Worm (Caenorhabditis elegans) whole organism, L2 larva: ENCODE results near the gene haao-1.

ENCODE experiments used
- ama-1 ChIP-seq: fragments of 150-350 bp; optimal IDR thresholded peaks from 2 replicates; lab custom pipeline; 2018; ENCODE audit warnings: inconsistent platforms
- nhr-237 ChIP-seq: fragments of 150-350 bp; optimal IDR thresholded peaks from 2 replicates; lab custom pipeline; 2014; ENCODE audit warnings: missing biosample characterization, missing genetic modification characterization
- snpc-4 ChIP-seq: fragments of 150-350 bp; optimal IDR thresholded peaks from 2 replicates; lab custom pipeline; 2014; ENCODE audit warnings: missing biosample characterization, missing genetic modification characterization

DNA sequence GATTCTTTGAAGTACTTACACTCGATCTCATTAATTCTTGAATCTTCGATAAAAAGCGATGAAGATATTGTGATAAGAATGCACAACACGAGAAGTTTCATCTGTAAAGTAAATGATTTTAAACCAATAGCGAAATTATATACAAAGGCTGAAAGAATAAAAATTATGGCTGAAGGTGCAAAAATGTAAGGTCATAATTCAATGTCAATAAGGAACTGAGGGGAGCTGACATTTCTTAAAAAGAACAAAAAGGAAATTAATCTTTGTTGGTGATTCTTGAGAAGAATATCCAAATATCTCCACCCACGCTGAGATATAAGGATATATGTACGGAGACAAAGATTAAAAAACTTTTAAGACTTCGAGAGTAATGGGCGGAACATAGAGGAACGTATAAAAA, 19.4 kb downstream of the haao-1 start, which contains the start of gene C50F4.9:
- TF ChIP-seq snpc-4 (no peak), ama-1 (lab: Kevin White, UChicago) (no peak), nhr-237 (no peak)
